Fruit fly (Drosophila melanogaster) ovary, adult (tissue): ENCODE results near the gene Cad96Cb.

Experiments
- CG17801 ChIP-seq: fragments of 200-800 bp; optimal IDR thresholded peaks from 2 replicates; lab custom pipeline; 2019; ENCODE audit warnings: missing biosample characterization, mild to moderate bottlenecking, missing genetic modification characterization, moderate library complexity; ENCODE audit not compliant: partially characterized antibody

The Cad96Cb gene

dm6 chr3R:25177429-25177828 lies 54.7 kb downstream of the Cad96Cb start:
- TF ChIP-seq CG17801 (GFP tag; lab: Kevin White, UChicago): no peak

- no peak for TF ChIP-seq CG17801 (GFP tag; lab: Kevin White, UChicago)
Measured at dm6 chr3R:25176517-25176916, 55.6 kb downstream of the Cad96Cb start.

dm6 chr3R:25174244-25174643 lies 57.9 kb downstream of the Cad96Cb start:
- TF ChIP-seq CG17801 (GFP tag; lab: Kevin White, UChicago): no peak
